Worm (Caenorhabditis elegans): ENCODE data around the gene T14B4.3.

T14B4.3 gene

DNA sequence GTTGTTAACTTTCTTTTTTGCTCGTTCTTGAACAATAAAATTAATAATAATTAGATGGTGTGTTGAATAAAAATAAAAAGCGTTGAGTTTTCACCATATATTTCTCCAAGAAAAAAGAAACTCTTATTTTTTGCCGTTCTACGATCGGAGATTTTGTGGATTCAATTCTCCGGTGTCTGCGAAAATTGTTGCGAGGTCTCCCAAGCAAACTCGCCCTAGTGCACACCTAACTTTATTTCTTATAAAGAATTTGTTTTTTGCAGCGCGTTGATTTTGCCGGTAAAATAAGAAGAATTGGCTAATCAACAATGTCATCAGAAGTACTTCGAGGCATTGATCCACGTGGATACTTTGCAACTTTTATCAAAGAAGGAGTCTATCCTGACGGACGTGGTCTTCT is 6.7 kb downstream of the T14B4.3 start, which contains the start of gene exos-8 (continued):
- TF ChIP-seq lin-40 (tag; optimal IDR thresholded peaks at IDR 0.05) (no peak), lsl-1 (GFP tag; optimal IDR thresholded peaks at IDR 0.05) (peak; percentile 34), snpc-4 (GFP tag; optimal IDR thresholded peaks at IDR 0.05) (no peak), snpc-4 (tag; optimal IDR thresholded peaks at IDR 0.05) (no peak), sdz-38 (tag; optimal IDR thresholded peaks at IDR 0.05) (no peak), rcor-1 (GFP tag; IDR thresholded peaks at IDR 0.05) (no peak), F33H1.4 (GFP tag; IDR thresholded peaks at IDR 0.05) (peak; percentile 21; the same call in 1 of the 2 replicates), ztf-26 (tag; optimal IDR thresholded peaks at IDR 0.05) (no peak), rec-8 (tag; optimal IDR thresholded peaks at IDR 0.05) (peak in 1 of 2 experiments; percentile 39), D2030.7 (GFP tag; IDR thresholded peaks at IDR 0.05) (peak; percentile 69; the same call in 1 of the 2 replicates), dpl-1 (GFP tag; optimal IDR thresholded peaks at IDR 0.05) (peak; percentile 37), ztf-28 (GFP tag; IDR thresholded peaks at IDR 0.05) (no peak), ceh-58 (GFP tag; IDR thresholded peaks at IDR 0.05) (no peak), F55B11.4 (tag; optimal IDR thresholded peaks at IDR 0.05; ENCODE audit: borderline replicate concordance, insufficient read depth) (no peak), nhr-90 (tag; optimal IDR thresholded peaks at IDR 0.05) (no peak), efl-1 (GFP tag; optimal IDR thresholded peaks at IDR 0.05) (peak; percentile 65), B0336.3 (GFP tag; IDR thresholded peaks at IDR 0.05) (no peak), nfya-2 (GFP tag; IDR thresholded peaks at IDR 0.05) (no peak), attf-3 (GFP tag; conservative IDR thresholded peaks at IDR 0.05) (peak; percentile 65), egl-44 (GFP tag; IDR thresholded peaks at IDR 0.05) (0 out of 2 replicates have a peak, but pooled peaks have one; percentile 20), him-1 (tag; optimal IDR thresholded peaks at IDR 0.05) (peak; percentile 12), snpc-3.4 (tag; optimal IDR thresholded peaks at IDR 0.05) (no peak), ZK185.1 (tag; optimal IDR thresholded peaks at IDR 0.05; ENCODE audit: poor library complexity, severe bottlenecking) (peak; percentile 48), die-1 (tag; optimal IDR thresholded peaks at IDR 0.05) (peak; percentile 19), aptf-2 (GFP tag; conservative IDR thresholded peaks at IDR 0.05) (0 out of 2 replicates have a peak, but pooled peaks have one; percentile 60), cebp-1 (GFP tag; IDR thresholded peaks at IDR 0.05) (0 out of 2 replicates have a peak, but pooled peaks have one; percentile 14), cebp-1 (tag; optimal IDR thresholded peaks at IDR 0.05) (no peak), ceh-100 (GFP tag; IDR thresholded peaks at IDR 0.05) (peak; percentile 97), hrde-1 (tag; optimal IDR thresholded peaks at IDR 0.05; ENCODE audit: borderline replicate concordance) (no peak), snpc-1.1 (tag; optimal IDR thresholded peaks at IDR 0.05; ENCODE audit: insufficient read depth) (no peak), repo-1 (tag; optimal IDR thresholded peaks at IDR 0.05) (no peak), lsy-27 (tag; optimal IDR thresholded peaks at IDR 0.05; ENCODE audit: borderline replicate concordance, insufficient read depth) (no peak), pbrm-1 (GFP tag; IDR thresholded peaks at IDR 0.05) (no peak), snpc-1.3 (tag; optimal IDR thresholded peaks at IDR 0.05; ENCODE audit: insufficient read depth) (no peak), F49E8.2 (tag; optimal IDR thresholded peaks at IDR 0.05; ENCODE audit: insufficient read depth) (no peak), pha-4 (tag; optimal IDR thresholded peaks at IDR 0.05) (no peak), lir-1 (GFP tag; conservative IDR thresholded peaks at IDR 0.05) (no peak; the same call in 1 of the 2 replicates), tlf-1 (GFP tag; optimal IDR thresholded peaks at IDR 0.05) (no peak), dox-1 (GFP tag; IDR thresholded peaks at IDR 0.05) (peak; percentile 57), lag-1 (GFP tag; IDR thresholded peaks at IDR 0.05) (no peak), T26A5.8 (tag; optimal IDR thresholded peaks at IDR 0.05) (no peak), egrh-3 (GFP tag; IDR thresholded peaks at IDR 0.05) (no peak), Y79H2A.3 (GFP tag; conservative IDR thresholded peaks at IDR 0.05) (no peak), sea-2 (GFP tag; IDR thresholded peaks at IDR 0.05) (no peak), madf-6 (GFP tag; IDR thresholded peaks at IDR 0.05) (0 out of 2 replicates have a peak, but pooled peaks have one; percentile 16), Y53G8AR.9 (GFP tag; conservative IDR thresholded peaks at IDR 0.05) (no peak), ztf-6 (GFP tag; IDR thresholded peaks at IDR 0.05) (no peak)

Measured in whole organism, young adult.